Worm (Caenorhabditis elegans): ENCODE data around the gene tat-6.

Gene tat-6

DNA sequence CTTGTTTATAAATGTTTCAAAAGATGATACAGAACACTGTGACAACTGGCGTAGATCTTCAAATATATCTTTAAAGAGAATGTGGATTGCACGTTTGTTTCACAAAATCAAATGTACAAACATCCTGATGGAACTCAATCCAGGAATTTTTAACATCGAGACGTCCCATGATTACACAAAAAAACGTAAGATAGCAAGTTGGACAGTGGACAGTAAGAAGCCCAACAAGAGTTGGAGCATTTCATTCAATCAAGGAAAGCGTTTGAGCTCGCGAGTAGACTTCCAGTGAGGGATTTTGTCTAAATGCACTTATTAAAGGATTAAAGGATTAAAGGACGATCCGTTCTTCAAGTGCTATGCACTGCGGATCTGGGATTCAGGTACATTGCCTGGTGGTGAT lies 30.3 kb downstream of the tat-6 start, which contains the start of gene C36C5.12:
TSS of gene C36C5.12 (minus strand) at position 101 of the 400 bp plus-strand sequence.
- TF ChIP-seq nhr-25 (tag; optimal IDR thresholded peaks at IDR 0.05) (no peak), nhr-11 (tag; optimal IDR thresholded peaks at IDR 0.05) (no peak), aly-2 (tag; optimal IDR thresholded peaks at IDR 0.05) (no peak), Y55F3AM.14 (GFP tag; optimal IDR thresholded peaks at IDR 0.05) (no peak)

DNA sequence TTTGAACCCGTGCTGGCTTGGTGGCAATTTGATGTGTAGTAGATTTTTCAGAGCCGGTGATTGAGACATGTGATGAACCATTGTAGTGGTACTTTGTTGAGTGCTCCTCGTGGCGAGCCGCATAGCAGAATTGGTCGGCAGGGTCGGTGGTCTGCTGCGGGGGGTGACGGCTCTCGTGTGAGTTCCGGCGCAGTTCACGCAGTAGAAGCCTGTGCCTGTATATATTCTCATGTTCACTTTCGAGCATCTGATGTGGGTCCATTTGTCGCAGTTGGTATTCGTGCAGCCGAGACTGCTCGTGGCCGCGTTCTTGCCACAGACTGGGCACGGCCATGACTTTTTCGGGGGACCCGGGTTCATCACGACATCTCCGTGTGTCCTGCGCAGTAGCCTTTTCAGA lies 33.4 kb downstream of the tat-6 start:
- no peak for TF ChIP-seq lin-39 (tag; optimal IDR thresholded peaks at IDR 0.05)
- no peak for TF ChIP-seq elt-3 (tag; optimal IDR thresholded peaks at IDR 0.05)
- no peak for TF ChIP-seq ceh-16 (tag; optimal IDR thresholded peaks at IDR 0.05)

DNA sequence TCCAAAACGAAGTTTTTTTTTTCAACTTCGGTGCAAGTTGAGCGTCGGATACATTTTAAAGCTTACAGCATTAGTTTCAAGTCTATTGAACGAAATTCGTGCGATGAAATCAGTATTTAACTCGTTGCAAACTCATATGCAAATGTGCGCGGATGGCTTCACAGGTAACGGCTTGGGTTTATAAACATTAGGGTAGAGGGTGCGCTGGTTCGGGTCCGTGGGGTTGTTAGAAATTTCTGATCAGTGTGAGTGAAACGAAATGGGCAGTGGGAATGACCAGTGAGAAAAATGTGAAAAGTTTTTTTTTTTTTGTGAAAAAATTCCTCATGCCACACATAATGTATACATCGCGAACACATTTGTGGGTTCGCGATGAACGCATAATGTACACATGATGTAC lies 34.2 kb downstream of the tat-6 start:
- no peak for TF ChIP-seq lin-39 (tag; optimal IDR thresholded peaks at IDR 0.05)
- TF ChIP-seq nhr-12 (tag; optimal IDR thresholded peaks at IDR 0.05), result no peak
- no peak for TF ChIP-seq lsy-2 (tag; optimal IDR thresholded peaks at IDR 0.05)

DNA sequence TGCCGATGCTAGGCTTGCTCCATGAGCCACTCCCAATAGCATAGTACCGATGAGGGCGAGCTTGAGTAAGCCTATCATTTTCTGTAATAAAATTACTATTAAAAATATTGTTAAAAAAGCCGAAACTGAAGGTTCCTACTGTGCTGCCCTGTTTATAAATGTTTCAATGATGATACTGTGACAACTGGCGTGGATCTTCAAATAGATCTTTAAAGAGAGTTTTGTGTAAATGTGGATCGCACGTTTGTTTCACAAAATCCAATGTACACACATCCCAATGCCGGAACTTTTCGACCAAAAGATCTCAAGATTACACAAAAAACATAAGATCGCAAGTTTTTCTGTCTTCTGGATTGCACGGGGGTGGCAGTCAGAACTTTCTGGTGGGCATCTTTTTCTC lies 36.5 kb downstream of the tat-6 start, which contains the start of gene C36C5.14:
TSS of gene C36C5.14 (minus strand) at position 101 of the 400 bp plus-strand sequence.
- TF ChIP-seq lsy-2 (tag; optimal IDR thresholded peaks at IDR 0.05) (no peak), ztf-4 (tag; optimal IDR thresholded peaks at IDR 0.05) (no peak), unc-39 (tag; optimal IDR thresholded peaks at IDR 0.05) (no peak), unc-55 (GFP tag; optimal IDR thresholded peaks at IDR 0.05) (no peak), sem-4 (tag; optimal IDR thresholded peaks at IDR 0.05) (no peak), nhr-237 (tag; optimal IDR thresholded peaks at IDR 0.05) (no peak), nhr-25 (tag; optimal IDR thresholded peaks at IDR 0.05) (no peak), gmeb-1 (tag; optimal IDR thresholded peaks at IDR 0.05) (no peak), ceh-16 (tag; optimal IDR thresholded peaks at IDR 0.05) (no peak), nhr-129 (tag; optimal IDR thresholded peaks at IDR 0.05) (no peak), unc-62 (GFP tag; optimal IDR thresholded peaks at IDR 0.05) (no peak), mbf-1 (tag; optimal IDR thresholded peaks at IDR 0.05) (no peak), mab-5 (tag; optimal IDR thresholded peaks at IDR 0.05) (no peak), R02D3.7 (tag; optimal IDR thresholded peaks at IDR 0.05) (no peak), F13H6.1 (tag; optimal IDR thresholded peaks at IDR 0.05) (no peak)

DNA sequence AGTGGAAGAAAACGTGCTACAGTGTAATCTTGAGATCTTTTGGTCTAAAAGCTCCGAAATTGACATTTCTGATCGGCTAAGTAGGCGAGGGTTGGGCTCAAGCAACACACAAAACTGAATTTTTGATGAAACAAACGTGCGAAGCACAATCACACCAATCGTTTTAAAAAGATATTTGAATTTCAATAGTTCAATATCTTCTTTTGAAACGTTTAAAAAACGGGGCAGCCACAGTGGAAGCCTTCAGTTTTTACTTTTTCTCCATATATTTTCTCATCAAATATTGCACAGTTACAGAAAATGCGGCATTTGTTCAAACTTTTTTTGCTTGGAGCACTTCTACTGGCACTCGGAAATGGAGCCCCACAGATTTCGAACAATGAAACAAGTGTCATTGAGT lies 37.4 kb downstream of the tat-6 start, which contains the start of gene C36C5.4:
TSS of gene C36C5.4 (plus strand) at position 301 of the 400 bp plus-strand sequence.
- TF ChIP-seq nhr-6 (tag; optimal IDR thresholded peaks at IDR 0.05), result no peak
- no peak for TF ChIP-seq ceh-16 (tag; optimal IDR thresholded peaks at IDR 0.05)
- TF ChIP-seq Y55F3AM.14 (GFP tag; optimal IDR thresholded peaks at IDR 0.05), result no peak
- no peak for TF ChIP-seq ztf-11 (tag; optimal IDR thresholded peaks at IDR 0.05)
- TF ChIP-seq F13H6.1 (tag; optimal IDR thresholded peaks at IDR 0.05), result no peak
- no peak for TF ChIP-seq nhr-23 (tag; optimal IDR thresholded peaks at IDR 0.05)
- no peak for TF ChIP-seq nhr-12 (tag; optimal IDR thresholded peaks at IDR 0.05)
- no peak for TF ChIP-seq nhr-237 (tag; optimal IDR thresholded peaks at IDR 0.05)
- no peak for TF ChIP-seq alr-1 (tag; optimal IDR thresholded peaks at IDR 0.05)
- TF ChIP-seq peb-1 (tag; optimal IDR thresholded peaks at IDR 0.05), result no peak
- no peak for TF ChIP-seq crh-2 (tag; optimal IDR thresholded peaks at IDR 0.05)
- no peak for TF ChIP-seq elt-3 (tag; optimal IDR thresholded peaks at IDR 0.05)
- TF ChIP-seq mab-5 (tag; optimal IDR thresholded peaks at IDR 0.05), result no peak
- no peak for TF ChIP-seq egl-27 (tag; optimal IDR thresholded peaks at IDR 0.05)

DNA sequence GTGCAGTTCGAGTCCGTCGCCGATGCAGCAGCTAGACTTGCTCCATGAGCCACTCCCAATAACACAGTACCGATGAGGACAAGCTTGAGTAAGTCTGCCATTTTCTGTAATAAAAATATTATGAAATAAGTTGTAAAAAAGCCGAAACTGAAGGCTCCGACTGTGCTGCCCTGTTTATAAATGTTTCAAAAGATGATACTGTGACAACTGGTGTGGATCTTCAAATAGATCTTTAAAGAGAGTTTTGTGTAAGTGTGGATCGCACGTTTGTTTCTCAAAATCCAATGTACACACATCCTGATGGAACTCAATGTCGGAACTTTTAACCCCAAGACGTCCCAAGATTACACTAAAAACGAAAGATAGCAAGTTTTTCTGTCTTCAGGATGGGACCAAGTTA lies 39.7 kb downstream of the tat-6 start, which contains the start of gene C36C5.15:
TSS of gene C36C5.15 (minus strand) at position 101 of the 400 bp plus-strand sequence.
- TF ChIP-seq unc-39 (tag; optimal IDR thresholded peaks at IDR 0.05) (no peak), C34F6.9 (tag; optimal IDR thresholded peaks at IDR 0.05) (no peak), ztf-4 (tag; optimal IDR thresholded peaks at IDR 0.05) (no peak), elt-3 (tag; optimal IDR thresholded peaks at IDR 0.05) (no peak), nhr-23 (tag; optimal IDR thresholded peaks at IDR 0.05) (no peak), mab-5 (tag; optimal IDR thresholded peaks at IDR 0.05) (no peak), nhr-12 (tag; optimal IDR thresholded peaks at IDR 0.05) (no peak), sma-3 (GFP tag; optimal IDR thresholded peaks at IDR 0.05) (no peak), ZK546.5 (tag; optimal IDR thresholded peaks at IDR 0.05) (no peak), lsy-2 (tag; optimal IDR thresholded peaks at IDR 0.05) (no peak), nhr-21 (tag; optimal IDR thresholded peaks at IDR 0.05) (no peak), unc-62 (GFP tag; optimal IDR thresholded peaks at IDR 0.05) (no peak), skn-1 (tag; optimal IDR thresholded peaks at IDR 0.05) (no peak), lin-13 (GFP tag; optimal IDR thresholded peaks at IDR 0.05) (no peak), alr-1 (tag; optimal IDR thresholded peaks at IDR 0.05) (no peak), dmd-4 (tag; optimal IDR thresholded peaks at IDR 0.05) (no peak), fos-1 (tag; optimal IDR thresholded peaks at IDR 0.05) (no peak), ztf-1 (GFP tag; conservative IDR thresholded peaks at IDR 0.05) (no peak)

All from whole organism, L2 larva.